Fruit fly (Drosophila melanogaster): ENCODE measurements around the gene CG10979.

CG10979 gene

dm6 chr3R:5746646-5747045, 47.9 kb upstream of the CG10979 start:
- TF ChIP-seq Hmr (GFP tag; optimal IDR thresholded peaks at IDR 0.05) = peak; percentile 78
- TF ChIP-seq CG13123 (GFP tag; optimal IDR thresholded peaks at IDR 0.05) = no peak
- peak; percentile 46 for TF ChIP-seq HHEX (GFP tag; optimal IDR thresholded peaks at IDR 0.05)
- TF ChIP-seq CG8290 (GFP tag; optimal IDR thresholded peaks at IDR 0.05) = no peak
- TF ChIP-seq CG8290 (tag; optimal IDR thresholded peaks at IDR 0.05) = no peak
- TF ChIP-seq Dek (tag; optimal IDR thresholded peaks at IDR 0.05) = peak; percentile 42
- TF ChIP-seq CG34376 (GFP tag; optimal IDR thresholded peaks at IDR 0.05) = peak; percentile 64
- no peak for TF ChIP-seq CG17912 (GFP tag; optimal IDR thresholded peaks at IDR 0.05)
- peak; percentile 71 for TF ChIP-seq CG10543 (GFP tag; optimal IDR thresholded peaks at IDR 0.05)
- no peak for TF ChIP-seq Aef1 (GFP tag; IDR thresholded peaks at IDR 0.05)
- TF ChIP-seq wek (GFP tag; optimal IDR thresholded peaks at IDR 0.05) = peak; percentile 17
- peak; percentile 73 for TF ChIP-seq B-H2 (GFP tag; optimal IDR thresholded peaks at IDR 0.05)
- TF ChIP-seq CG15696 (tag; optimal IDR thresholded peaks at IDR 0.05) = no peak
- TF ChIP-seq CG13424 (tag; optimal IDR thresholded peaks at IDR 0.05) = peak; percentile 4
- TF ChIP-seq CG2875 (GFP tag; optimal IDR thresholded peaks at IDR 0.05) = peak; percentile 36
- no peak for TF ChIP-seq sna (GFP tag; IDR thresholded peaks at IDR 0.05; ENCODE audit: partially characterized antibody)
- peak; percentile 46 for TF ChIP-seq CG12299 (tag; optimal IDR thresholded peaks at IDR 0.05)
- peak; percentile 7 for TF ChIP-seq CG12744 (GFP tag; optimal IDR thresholded peaks at IDR 0.05)
- TF ChIP-seq CG10209 (GFP tag; optimal IDR thresholded peaks at IDR 0.05) = peak; percentile 50
- TF ChIP-seq lab (GFP tag; optimal IDR thresholded peaks at IDR 0.05) = peak; percentile 84
- TF ChIP-seq Meics (GFP tag; optimal IDR thresholded peaks at IDR 0.05) = peak; percentile 56
- TF ChIP-seq CG17359 (tag; optimal IDR thresholded peaks at IDR 0.05) = peak; percentile 36
- TF ChIP-seq CG12769 (tag; optimal IDR thresholded peaks at IDR 0.05) = no peak
- TF ChIP-seq CG17385 (GFP tag; optimal IDR thresholded peaks at IDR 0.05) = peak; percentile 10
- peak; percentile 77 for TF ChIP-seq caup (GFP tag; optimal IDR thresholded peaks at IDR 0.05; ENCODE audit: severe bottlenecking)
- TF ChIP-seq org-1 (GFP tag; optimal IDR thresholded peaks at IDR 0.05) = peak; percentile 13
- TF ChIP-seq sd (tag; optimal IDR thresholded peaks at IDR 0.05) = no peak
- peak; percentile 32 for TF ChIP-seq CG6254 (GFP tag; optimal IDR thresholded peaks at IDR 0.05)
- peak; percentile 25 for TF ChIP-seq CG1529 (GFP tag; optimal IDR thresholded peaks at IDR 0.05)
- TF ChIP-seq Tbp (GFP tag; optimal IDR thresholded peaks at IDR 0.05) = no peak
- no peak for TF ChIP-seq CG15479 (GFP tag; optimal IDR thresholded peaks at IDR 0.05)
- TF ChIP-seq CG12104 (GFP tag; optimal IDR thresholded peaks at IDR 0.05) = peak; percentile 2
- no peak for TF ChIP-seq inv (GFP tag; IDR thresholded peaks at IDR 0.05; ENCODE audit: partially characterized antibody)
- peak; percentile 44 for TF ChIP-seq CG4328 (GFP tag; optimal IDR thresholded peaks at IDR 0.05)
- no peak for TF ChIP-seq CG8089 (GFP tag; optimal IDR thresholded peaks at IDR 0.05)
- TF ChIP-seq CG4854 (GFP tag; optimal IDR thresholded peaks at IDR 0.05) = peak; percentile 6
- TF ChIP-seq insv (GFP tag; optimal IDR thresholded peaks at IDR 0.05) = peak in 1 of 2 experiments; percentile 13
- TF ChIP-seq dm (GFP tag; optimal IDR thresholded peaks at IDR 0.05) = no peak
- TF ChIP-seq ATbp (GFP tag; optimal IDR thresholded peaks at IDR 0.05) = peak; percentile 78
- TF ChIP-seq dmrt99B (tag; optimal IDR thresholded peaks at IDR 0.05) = no peak
- TF ChIP-seq pnt (GFP tag; optimal IDR thresholded peaks at IDR 0.05) = no peak
- peak; percentile 53 for TF ChIP-seq scrt (GFP tag; optimal IDR thresholded peaks at IDR 0.05)
- peak; percentile 60 for TF ChIP-seq odd (GFP tag; optimal IDR thresholded peaks at IDR 0.05)
- TF ChIP-seq pros (GFP tag; optimal IDR thresholded peaks at IDR 0.05) = no peak
- no peak for TF ChIP-seq ci (GFP tag; IDR thresholded peaks at IDR 0.05)
- TF ChIP-seq CG12155 (GFP tag; optimal IDR thresholded peaks at IDR 0.05) = no peak
- peak; percentile 44 for TF ChIP-seq CG7556 (GFP tag; optimal IDR thresholded peaks at IDR 0.05)
- peak; percentile 53 for TF ChIP-seq CG15601 (tag; optimal IDR thresholded peaks at IDR 0.05)
- peak; percentile 21 for TF ChIP-seq CG3407 (GFP tag; optimal IDR thresholded peaks at IDR 0.05)
- TF ChIP-seq CG12659 (GFP tag; optimal IDR thresholded peaks at IDR 0.05) = peak; percentile 38
